Worm (Caenorhabditis elegans) whole organism, L3 larva: Measurements from ENCODE around the gene rmd-2.

Source experiments
- R02D3.7 ChIP-seq: fragments of 150-350 bp; optimal IDR thresholded peaks from 2 replicates; lab custom pipeline; 2014; ENCODE audit warnings: missing biosample characterization, missing genetic modification characterization
- ZK546.5 ChIP-seq: sonication (generic microtip); optimal IDR thresholded peaks from 2 replicates; lab custom pipeline; 2017; ENCODE audit warnings: missing biosample characterization, missing genetic modification characterization
- aly-2 ChIP-seq: fragments of 150-350 bp; optimal IDR thresholded peaks from 2 replicates; lab custom pipeline; 2014; ENCODE audit warnings: missing biosample characterization, missing genetic modification characterization
- ama-1 ChIP-seq: fragments of 150-350 bp; optimal IDR thresholded peaks from 2 replicates; lab custom pipeline; 2018
- ceh-28 ChIP-seq: fragments of 150-350 bp; optimal IDR thresholded peaks from 2 replicates; lab custom pipeline; 2014; ENCODE audit warnings: missing biosample characterization, missing genetic modification reagents, missing genetic modification characterization
- ceh-82 ChIP-seq: fragments of 150-350 bp; optimal IDR thresholded peaks from 2 replicates; lab custom pipeline; 2014; ENCODE audit warnings: missing biosample characterization, missing genetic modification characterization
- daf-12 ChIP-seq: fragments of 150-350 bp; optimal IDR thresholded peaks from 2 replicates; lab custom pipeline; 2014; ENCODE audit warnings: missing biosample characterization, missing genetic modification reagents, missing genetic modification characterization
- egl-27 ChIP-seq: sonication (generic microtip); optimal IDR thresholded peaks from 4 replicates; lab custom pipeline; 2017; ENCODE audit warnings: missing biosample characterization, missing genetic modification reagents, missing genetic modification characterization
- egl-5 ChIP-seq: fragments of 150-350 bp; optimal IDR thresholded peaks from 2 replicates; lab custom pipeline; 2017; ENCODE audit warnings: missing biosample characterization, missing genetic modification reagents, missing genetic modification characterization, inconsistent platforms
- elt-2 ChIP-seq: sonication (generic microtip); optimal IDR thresholded peaks from 2 replicates; lab custom pipeline; 2016; ENCODE audit warnings: missing genetic modification reagents, mild to moderate bottlenecking, missing genetic modification characterization, missing compliant biosample characterization
- elt-3 ChIP-seq, 3 experiments: fragments of 150-350 bp in 1 of 3; sonication (generic microtip) in 2 of 3; optimal IDR thresholded peaks; 2 replicates in 2 of 3; 4 replicates in 1 of 3; lab custom pipeline; 2014 to 2017; ENCODE audit warnings: missing biosample characterization in 3 of 3, missing genetic modification characterization in 3 of 3
- fkh-2 ChIP-seq: fragments of 150-350 bp; optimal IDR thresholded peaks from 2 replicates; lab custom pipeline; 2014; ENCODE audit warnings: missing biosample characterization, missing genetic modification reagents, missing genetic modification characterization
- hmg-11 ChIP-seq: sonication (generic microtip); optimal IDR thresholded peaks from 2 replicates; lab custom pipeline; 2016; ENCODE audit warnings: missing genetic modification characterization, missing compliant biosample characterization
- jun-1 ChIP-seq: fragments of 150-350 bp; optimal IDR thresholded peaks from 2 replicates; lab custom pipeline; 2014; ENCODE audit warnings: missing biosample characterization, missing genetic modification reagents, missing genetic modification characterization
- lin-15B ChIP-seq: fragments of 150-350 bp; optimal IDR thresholded peaks from 2 replicates; lab custom pipeline; 2014; ENCODE audit warnings: missing biosample characterization, missing genetic modification characterization
- lin-39 ChIP-seq: fragments of 150-350 bp; optimal IDR thresholded peaks from 2 replicates; lab custom pipeline; 2018; ENCODE audit warnings: missing biosample characterization, missing genetic modification reagents, missing genetic modification characterization
- lsy-12 ChIP-seq: sonication (generic microtip); optimal IDR thresholded peaks from 2 replicates; lab custom pipeline; 2016; ENCODE audit warnings: mild to moderate bottlenecking, missing genetic modification characterization, missing compliant biosample characterization
- mdl-1 ChIP-seq: fragments of 150-350 bp; optimal IDR thresholded peaks from 2 replicates; lab custom pipeline; 2014; ENCODE audit warnings: missing biosample characterization, missing genetic modification characterization
- mml-1 ChIP-seq: fragments of 150-350 bp; sonication (generic microtip); optimal IDR thresholded peaks from 3 replicates; lab custom pipeline; 2014; ENCODE audit warnings: missing biosample characterization, missing genetic modification characterization
- nfya-1 ChIP-seq: sonication (generic microtip); optimal IDR thresholded peaks from 2 replicates; lab custom pipeline; 2017; ENCODE audit warnings: missing genetic modification characterization, mild to moderate bottlenecking, missing compliant biosample characterization, antibody characterized with exemption, moderate library complexity; ENCODE audit not compliant: insufficient read depth
- nhr-11 ChIP-seq: fragments of 150-350 bp; optimal IDR thresholded peaks from 2 replicates; lab custom pipeline; 2014; ENCODE audit warnings: missing biosample characterization, missing genetic modification characterization
- nhr-12 ChIP-seq: fragments of 150-350 bp; optimal IDR thresholded peaks from 2 replicates; lab custom pipeline; 2014; ENCODE audit warnings: missing biosample characterization, missing genetic modification characterization
- nhr-23 ChIP-seq: fragments of 150-350 bp; optimal IDR thresholded peaks from 2 replicates; lab custom pipeline; 2014; ENCODE audit warnings: missing biosample characterization, missing genetic modification reagents, missing genetic modification characterization
- nhr-25 ChIP-seq: sonication (generic microtip); optimal IDR thresholded peaks from 2 replicates; lab custom pipeline; 2017; ENCODE audit warnings: missing biosample characterization, missing genetic modification characterization
- nhr-28 ChIP-seq: fragments of 150-350 bp; optimal IDR thresholded peaks from 2 replicates; lab custom pipeline; 2014; ENCODE audit warnings: missing biosample characterization, missing genetic modification characterization
- nhr-43 ChIP-seq: sonication (generic microtip); optimal IDR thresholded peaks from 2 replicates; lab custom pipeline; 2016; ENCODE audit warnings: mild to moderate bottlenecking, missing genetic modification characterization, missing compliant biosample characterization; ENCODE audit not compliant: poor library complexity, severe bottlenecking
- nhr-67 ChIP-seq: fragments of 150-350 bp; optimal IDR thresholded peaks from 2 replicates; lab custom pipeline; 2014; ENCODE audit warnings: missing biosample characterization, missing genetic modification characterization
- nhr-76 ChIP-seq: fragments of 150-350 bp; sonication (generic microtip); optimal IDR thresholded peaks from 5 replicates; lab custom pipeline; 2014; ENCODE audit warnings: missing biosample characterization, missing genetic modification characterization
- pha-4 ChIP-seq: fragments of 150-350 bp; optimal IDR thresholded peaks from 2 replicates; lab custom pipeline; 2014; ENCODE audit warnings: missing biosample characterization, missing genetic modification reagents, missing genetic modification characterization
- pqm-1 ChIP-seq: fragments of 150-350 bp; optimal IDR thresholded peaks from 2 replicates; lab custom pipeline; 2017; ENCODE audit warnings: missing biosample characterization, missing genetic modification characterization, inconsistent platforms
- skn-1 ChIP-seq: fragments of 150-350 bp; optimal IDR thresholded peaks from 2 replicates; lab custom pipeline; 2014; ENCODE audit warnings: missing biosample characterization, missing genetic modification characterization
- snpc-4 ChIP-seq: fragments of 150-350 bp; optimal IDR thresholded peaks from 2 replicates; lab custom pipeline; 2014; ENCODE audit warnings: missing biosample characterization, missing genetic modification characterization
- tbx-2 ChIP-seq: sonication (generic microtip); optimal IDR thresholded peaks from 2 replicates; lab custom pipeline; 2016; ENCODE audit warnings: mild to moderate bottlenecking, missing genetic modification characterization, missing compliant biosample characterization
- unc-39 ChIP-seq: sonication (generic microtip); optimal IDR thresholded peaks from 4 replicates; lab custom pipeline; 2017; ENCODE audit warnings: missing biosample characterization, missing genetic modification characterization
- unc-62 ChIP-seq: fragments of 150-350 bp; sonication (generic microtip); optimal IDR thresholded peaks from 4 replicates; lab custom pipeline; 2014; ENCODE audit warnings: missing biosample characterization, missing genetic modification reagents, missing genetic modification characterization
- zag-1 ChIP-seq: fragments of 150-350 bp; optimal IDR thresholded peaks from 2 replicates; lab custom pipeline; 2014; ENCODE audit warnings: missing biosample characterization, missing genetic modification characterization
- ztf-11 ChIP-seq: fragments of 150-350 bp; optimal IDR thresholded peaks from 2 replicates; lab custom pipeline; 2014; ENCODE audit warnings: missing biosample characterization, missing genetic modification characterization
- ztf-4 ChIP-seq: fragments of 150-350 bp; optimal IDR thresholded peaks from 2 replicates; lab custom pipeline; 2014; ENCODE audit warnings: missing biosample characterization, missing genetic modification characterization

rmd-2 gene

ce11 chrV:10004048-10004761 lies 18.1 kb upstream of the rmd-2 start, which contains the start of gene uda-1:
Gene uda-1, plus strand, starts transcription at chrV:10004755.
- peak; percentile 53 for TF ChIP-seq pha-4 (tag; lab: Kevin White, UChicago)

- TF ChIP-seq nhr-67 (tag; lab: Kevin White, UChicago) (no peak), nhr-43 (tag; lab: Kevin White, UChicago) (peak; percentile 52), pqm-1 (tag; lab: Kevin White, UChicago) (peak; percentile 50), nhr-76 (no peak), pha-4 (tag; lab: Kevin White, UChicago) (peak; percentile 76), jun-1 (tag; lab: Kevin White, UChicago) (peak; percentile 8), lin-15B (tag; lab: Kevin White, UChicago) (peak; percentile 73), nhr-23 (tag; lab: Kevin White, UChicago) (peak; percentile 44), nfya-1 (tag; lab: Kevin White, UChicago) (peak; percentile 53), elt-3 (tag; optimal IDR thresholded peaks at IDR 0.05; lab: Kevin White, UChicago) (no peak), mml-1 (tag; lab: Kevin White, UChicago) (no peak), snpc-4 (tag; lab: Kevin White, UChicago) (peak; percentile 42), lin-39 (tag; lab: Kevin White, UChicago) (peak; percentile 38), elt-2 (peak; percentile 79), tbx-2 (tag; lab: Kevin White, UChicago) (no peak), nhr-25 (tag; lab: Kevin White, UChicago) (peak; percentile 41), hmg-11 (peak; percentile 57), skn-1 (tag; lab: Kevin White, UChicago) (peak; percentile 31)
Observed at ce11 chrV:10003315-10003969, 17.4 kb upstream of the rmd-2 start.

DNA sequence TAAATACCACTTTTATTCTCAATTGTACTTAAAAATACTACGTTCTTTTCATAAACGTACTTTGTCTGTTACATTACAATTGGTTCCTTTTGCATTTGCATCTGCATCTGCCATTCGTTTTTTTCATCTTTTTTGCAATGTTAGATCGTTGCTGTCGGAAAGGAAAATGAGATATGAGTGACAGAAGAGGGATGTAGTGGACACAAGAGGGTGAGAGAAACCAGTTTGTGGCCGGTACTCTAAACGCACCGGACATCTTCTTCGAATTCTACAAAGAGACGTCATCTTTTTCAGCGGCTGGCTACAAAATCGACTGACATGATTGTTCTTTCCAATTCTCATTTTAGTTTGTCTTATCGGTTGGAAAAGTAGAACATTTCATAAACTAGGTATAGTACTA lies 16.6 kb upstream of the rmd-2 start:
- TF ChIP-seq ztf-4 = no peak
- no peak for TF ChIP-seq snpc-4 (tag; lab: Kevin White, UChicago)
- TF ChIP-seq lin-39 (tag; lab: Kevin White, UChicago) = no peak
- TF ChIP-seq unc-39 (tag; lab: Kevin White, UChicago) = no peak
- no peak for TF ChIP-seq egl-5 (tag; lab: Kevin White, UChicago)
- TF ChIP-seq nhr-25 (tag; lab: Kevin White, UChicago) = peak; percentile 78
- no peak for TF ChIP-seq ztf-11 (tag; lab: Kevin White, UChicago)
- no peak for TF ChIP-seq nhr-76
- no peak for TF ChIP-seq zag-1 (tag; lab: Kevin White, UChicago)
- peak; percentile 24 for TF ChIP-seq nfya-1 (tag; lab: Kevin White, UChicago)
- peak; percentile 78 for TF ChIP-seq unc-62 (GFP tag; lab: Kevin White, UChicago)
- no peak for TF ChIP-seq ceh-28 (tag; lab: Kevin White, UChicago)
- peak; percentile 5 for TF ChIP-seq egl-27 (tag; lab: Kevin White, UChicago)
- TF ChIP-seq nhr-23 (tag; lab: Kevin White, UChicago) = no peak
- TF ChIP-seq mml-1 (tag; lab: Kevin White, UChicago) = no peak
- TF ChIP-seq fkh-2 (tag; lab: Kevin White, UChicago) = no peak
- TF ChIP-seq daf-12 = no peak
- TF ChIP-seq R02D3.7 (tag; lab: Kevin White, UChicago) = no peak
- TF ChIP-seq aly-2 = no peak

ce11 chrV:10000760-10001159 lies 14.7 kb upstream of the rmd-2 start, which contains the start of gene K08H10.10:
Gene K08H10.10, plus strand, starts transcription at chrV:10001060.
- TF ChIP-seq egl-5 (tag; lab: Kevin White, UChicago) (no peak), nhr-25 (tag; lab: Kevin White, UChicago) (no peak), lin-39 (tag; lab: Kevin White, UChicago) (no peak)

DNA sequence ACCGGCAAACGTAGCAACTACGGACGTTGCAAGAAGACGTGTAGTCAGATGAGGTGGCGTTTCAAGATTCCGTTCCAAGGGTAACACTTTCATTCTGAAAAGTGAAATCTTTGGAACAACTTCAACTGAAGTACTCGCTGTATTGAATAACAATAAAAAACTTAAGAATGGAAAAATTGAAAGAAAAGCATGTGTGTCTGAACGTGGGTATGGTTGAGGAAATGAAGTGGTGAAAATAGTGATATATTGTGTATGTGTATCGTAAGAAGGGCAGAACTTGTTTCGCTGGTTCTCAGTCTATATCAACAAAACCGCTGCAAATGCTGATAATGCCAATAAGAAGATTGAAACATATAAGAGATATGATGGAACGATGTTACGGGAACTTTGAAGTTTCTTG lies 9.7 kb upstream of the rmd-2 start, which contains the start of gene K08H10.6:
K08H10.6 (minus strand) TSS at position 101 of the 400 bp plus-strand sequence.
- TF ChIP-seq egl-27 (tag; lab: Kevin White, UChicago) = no peak
- no peak for TF ChIP-seq ceh-82 (tag; lab: Kevin White, UChicago)
- TF ChIP-seq mdl-1 (tag; lab: Kevin White, UChicago) = no peak
- TF ChIP-seq lsy-12 (tag; lab: Kevin White, UChicago) = no peak
- TF ChIP-seq ceh-28 (tag; lab: Kevin White, UChicago) = no peak
- TF ChIP-seq daf-12 = no peak
- no peak for TF ChIP-seq nhr-28 (tag; lab: Kevin White, UChicago)
- no peak for TF ChIP-seq nhr-12 (tag; lab: Kevin White, UChicago)
- no peak for TF ChIP-seq nhr-25 (tag; lab: Kevin White, UChicago)
- no peak for TF ChIP-seq ztf-4
- no peak for TF ChIP-seq ama-1 (lab: Kevin White, UChicago)
- TF ChIP-seq ZK546.5 = no peak
- TF ChIP-seq unc-39 (tag; lab: Kevin White, UChicago) = no peak
- TF ChIP-seq tbx-2 (tag; lab: Kevin White, UChicago) = no peak
- TF ChIP-seq aly-2 = no peak
- no peak for TF ChIP-seq nhr-11 (tag; lab: Kevin White, UChicago)
- no peak for TF ChIP-seq elt-2
